Fruit fly (Drosophila melanogaster): ENCODE results near the gene Teh2.
A peak's percentile ranks its signal among the peaks of the same experiment; 100 is the strongest.

Teh2 gene

DNA sequence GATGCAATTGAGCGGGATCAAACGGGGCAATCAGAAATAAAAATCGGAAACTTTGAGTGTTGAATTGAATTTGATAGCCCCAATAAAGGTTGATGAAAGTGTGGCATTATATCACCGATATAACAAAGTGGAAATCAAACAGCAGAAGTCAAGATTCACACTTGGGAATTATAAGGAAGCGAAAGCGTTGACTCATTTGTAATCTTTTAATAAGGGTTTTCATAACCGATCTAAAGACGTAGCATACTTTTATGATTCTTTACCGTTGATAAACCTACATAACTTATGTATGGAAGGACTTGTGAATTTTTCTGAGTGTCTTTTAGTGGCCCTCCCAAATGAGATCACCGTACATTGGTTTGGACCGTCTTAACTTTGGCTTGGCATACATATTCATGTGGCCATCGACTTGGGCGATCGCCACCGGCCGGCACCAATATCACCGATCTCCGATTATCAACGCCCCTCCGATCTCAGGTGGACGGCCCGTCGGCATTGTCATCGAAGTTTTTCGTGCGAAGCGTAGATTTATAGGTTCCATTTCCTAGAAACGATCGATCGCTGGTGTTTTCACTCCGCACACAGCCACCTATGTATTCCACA is 41.6 kb upstream of the Teh2 start:
- TF ChIP-seq CG34367 (tag; optimal IDR thresholded peaks at IDR 0.05), result peak; percentile 6
- no peak for TF ChIP-seq CG4496 (GFP tag; IDR thresholded peaks at IDR 0.05)
- TF ChIP-seq CG13204 (GFP tag; optimal IDR thresholded peaks at IDR 0.05), result no peak
- peak; percentile 1 for TF ChIP-seq CG9948 (tag; optimal IDR thresholded peaks at IDR 0.05)
- no peak for TF ChIP-seq rn (GFP tag; IDR thresholded peaks at IDR 0.05)
- TF ChIP-seq CG10348 (GFP tag; IDR thresholded peaks at IDR 0.05), result no peak
- TF ChIP-seq CG8159 (tag; optimal IDR thresholded peaks at IDR 0.05), result peak; percentile 27
- no peak for TF ChIP-seq CG8301 (tag; optimal IDR thresholded peaks at IDR 0.05)
- TF ChIP-seq Pif1B (GFP tag; optimal IDR thresholded peaks at IDR 0.05), result no peak
- peak; percentile 13 for TF ChIP-seq CG14655 (GFP tag; optimal IDR thresholded peaks at IDR 0.05)
- TF ChIP-seq CG32121 (GFP tag; IDR thresholded peaks at IDR 0.05), result no peak
- peak; percentile 11 for TF ChIP-seq CG15710 (tag; optimal IDR thresholded peaks at IDR 0.05)

DNA sequence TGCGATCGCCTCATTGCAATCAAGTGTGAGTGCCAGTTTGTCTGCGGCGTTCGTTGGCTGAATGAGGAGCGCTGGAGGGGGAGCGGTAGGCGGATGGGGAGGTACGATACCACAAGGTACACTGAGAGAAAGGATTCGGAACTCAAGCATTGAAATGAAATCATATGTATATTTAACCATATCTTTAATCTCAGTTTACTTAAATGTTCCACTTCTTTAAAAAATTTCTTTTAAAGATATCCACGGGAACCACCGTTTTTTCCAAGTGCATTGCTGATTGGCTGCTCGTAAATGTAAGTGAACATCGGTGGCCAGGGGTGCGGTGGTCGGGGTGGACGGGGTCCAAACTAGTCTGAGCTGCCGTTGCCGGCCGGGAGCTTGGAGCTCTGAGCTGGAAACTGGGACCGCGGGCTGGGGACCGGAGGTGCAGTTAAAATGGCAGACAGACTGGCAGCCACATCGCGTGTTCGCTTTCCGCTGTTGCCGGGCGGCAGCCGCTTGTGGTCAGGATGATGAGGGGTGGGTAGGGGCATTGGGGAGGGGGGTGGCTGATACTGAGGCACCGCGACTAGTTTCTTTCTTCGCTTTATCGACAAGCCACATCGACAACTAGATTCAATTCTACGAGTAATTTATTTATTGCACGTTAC is 40.5 kb upstream of the Teh2 start:
- TF ChIP-seq CG4496 (GFP tag; IDR thresholded peaks at IDR 0.05), result peak; percentile 99
- TF ChIP-seq CG17806 (tag; optimal IDR thresholded peaks at IDR 0.05), result peak; percentile 98
- TF ChIP-seq Pif1B (GFP tag; optimal IDR thresholded peaks at IDR 0.05), result peak; percentile 97
- peak; percentile 97 for TF ChIP-seq CG10348 (GFP tag; IDR thresholded peaks at IDR 0.05)
- peak; percentile 97 for TF ChIP-seq gl (tag; optimal IDR thresholded peaks at IDR 0.05)
- peak; percentile 99 for TF ChIP-seq CG14655 (GFP tag; optimal IDR thresholded peaks at IDR 0.05)
- peak; percentile 99 for TF ChIP-seq CG8159 (tag; optimal IDR thresholded peaks at IDR 0.05)
- peak; percentile 98 for TF ChIP-seq Pif1A (GFP tag; optimal IDR thresholded peaks at IDR 0.05)
- TF ChIP-seq CG34367 (tag; optimal IDR thresholded peaks at IDR 0.05), result peak; percentile 99
- peak; percentile 99 for TF ChIP-seq fd96Ca (GFP tag; IDR thresholded peaks at IDR 0.05)
- peak; percentile 97 for TF ChIP-seq CG9948 (tag; optimal IDR thresholded peaks at IDR 0.05)
- peak; percentile 99 for TF ChIP-seq CG15710 (tag; optimal IDR thresholded peaks at IDR 0.05)
- peak; percentile 99 for TF ChIP-seq CG12605 (GFP tag; IDR thresholded peaks at IDR 0.05)
- peak; percentile 89 for TF ChIP-seq EcR (GFP tag; optimal IDR thresholded peaks at IDR 0.05)
- peak; percentile 95 for TF ChIP-seq CG13204 (GFP tag; optimal IDR thresholded peaks at IDR 0.05)
- TF ChIP-seq CG8301 (tag; optimal IDR thresholded peaks at IDR 0.05), result peak; percentile 99
- peak; percentile 99 for TF ChIP-seq Ets98B (GFP tag; IDR thresholded peaks at IDR 0.05)
- peak; percentile 99 for TF ChIP-seq rn (GFP tag; IDR thresholded peaks at IDR 0.05)
- TF ChIP-seq D1 (tag; optimal IDR thresholded peaks at IDR 0.05), result peak; percentile 88
- TF ChIP-seq Snoo (tag; optimal IDR thresholded peaks at IDR 0.05), result peak; percentile 97
- peak; percentile 99 for TF ChIP-seq CG32121 (GFP tag; IDR thresholded peaks at IDR 0.05)

DNA sequence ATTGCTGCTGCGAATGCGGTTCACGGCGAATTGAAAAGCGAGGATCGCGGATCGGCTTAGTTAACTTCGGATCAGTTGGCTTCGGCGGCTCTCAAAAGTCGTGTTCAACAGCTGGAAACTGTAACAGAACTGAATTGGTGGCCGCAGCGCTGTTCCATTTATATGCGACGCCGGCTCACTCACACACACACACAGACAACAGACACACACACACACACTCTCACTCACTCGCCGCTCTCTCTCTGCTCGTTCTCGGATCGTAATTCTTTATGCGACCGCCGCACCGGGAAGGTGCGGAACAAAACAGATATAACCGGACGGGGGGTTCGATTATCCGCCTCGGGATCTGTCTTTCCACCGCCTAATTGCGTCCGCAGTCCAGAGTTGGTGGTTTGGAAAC is 39.3 kb upstream of the Teh2 start, which contains the start of gene CG46460:
CG46460 (minus strand) TSS at position 139 of the 400 bp plus-strand sequence.
- no peak for TF ChIP-seq D1 (tag; optimal IDR thresholded peaks at IDR 0.05)
- peak; percentile 67 for TF ChIP-seq EcR (GFP tag; optimal IDR thresholded peaks at IDR 0.05)
- TF ChIP-seq CG8159 (tag; optimal IDR thresholded peaks at IDR 0.05), result peak; percentile 42
- TF ChIP-seq CG14655 (GFP tag; optimal IDR thresholded peaks at IDR 0.05), result peak; percentile 8
- no peak for TF ChIP-seq rn (GFP tag; IDR thresholded peaks at IDR 0.05)
- TF ChIP-seq CG32121 (GFP tag; IDR thresholded peaks at IDR 0.05), result peak; percentile 31; the same call in 1 of the 2 replicates
- TF ChIP-seq Pif1B (GFP tag; optimal IDR thresholded peaks at IDR 0.05), result no peak
- peak; percentile 64 for TF ChIP-seq CG13204 (GFP tag; optimal IDR thresholded peaks at IDR 0.05)
- peak; percentile 31 for TF ChIP-seq CG15710 (tag; optimal IDR thresholded peaks at IDR 0.05)
- TF ChIP-seq CG12605 (GFP tag; IDR thresholded peaks at IDR 0.05), result peak; percentile 43; the same call in 1 of the 2 replicates
- TF ChIP-seq CG4496 (GFP tag; IDR thresholded peaks at IDR 0.05), result peak; percentile 42; the same call in 1 of the 3 replicates
- peak; percentile 49; the same call in 1 of the 2 replicates for TF ChIP-seq Ets98B (GFP tag; IDR thresholded peaks at IDR 0.05)

DNA sequence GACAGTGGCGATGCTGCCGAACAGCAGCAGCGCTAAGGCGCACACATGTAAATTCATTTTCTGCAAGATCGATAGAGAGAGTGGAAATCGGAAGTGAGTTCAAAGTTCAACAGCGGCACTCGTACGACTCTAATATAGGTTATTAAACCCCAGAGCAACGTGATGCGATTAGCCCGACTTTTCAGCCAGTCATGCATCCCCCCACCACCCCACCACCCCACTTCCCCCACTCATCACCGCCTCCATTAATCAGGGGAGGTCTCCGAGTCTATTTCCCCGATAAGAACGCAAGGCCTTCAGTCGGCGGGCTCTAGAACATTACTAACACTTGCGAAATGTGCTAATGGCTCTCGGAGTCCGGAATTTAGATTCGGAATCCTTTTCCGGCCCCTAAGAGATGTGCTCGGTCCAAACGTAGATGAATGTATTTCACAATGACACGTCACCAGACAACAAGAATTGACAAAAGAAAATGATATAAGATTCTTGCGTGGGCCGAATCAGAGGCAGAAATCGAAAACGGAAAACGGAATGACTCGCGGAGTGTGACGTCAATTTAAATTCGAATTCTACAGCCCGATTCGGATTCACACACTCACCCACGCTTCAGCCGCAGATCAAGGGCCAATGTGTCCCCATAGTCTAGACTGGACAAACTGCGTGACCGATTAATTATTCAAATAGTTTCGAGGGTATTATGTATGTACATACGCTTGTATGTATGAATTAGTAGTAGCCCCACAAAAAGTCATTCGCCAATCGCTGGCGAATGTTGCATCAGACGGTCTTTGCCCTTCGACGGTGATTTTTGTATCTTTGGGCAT is 38.0 kb upstream of the Teh2 start:
- TF ChIP-seq Snoo (tag; optimal IDR thresholded peaks at IDR 0.05) (no peak), gl (tag; optimal IDR thresholded peaks at IDR 0.05) (peak; percentile 8), CG15710 (tag; optimal IDR thresholded peaks at IDR 0.05) (no peak), CG17806 (tag; optimal IDR thresholded peaks at IDR 0.05) (no peak), fd96Ca (GFP tag; IDR thresholded peaks at IDR 0.05) (0 out of 3 replicates have a peak, but pooled peaks have one; percentile 36), CG8159 (tag; optimal IDR thresholded peaks at IDR 0.05) (no peak), CG9948 (tag; optimal IDR thresholded peaks at IDR 0.05) (no peak), CG4496 (GFP tag; IDR thresholded peaks at IDR 0.05) (no peak), rn (GFP tag; IDR thresholded peaks at IDR 0.05) (no peak), Pif1B (GFP tag; optimal IDR thresholded peaks at IDR 0.05) (no peak), CG10348 (GFP tag; IDR thresholded peaks at IDR 0.05) (no peak), CG14655 (GFP tag; optimal IDR thresholded peaks at IDR 0.05) (peak; percentile 20), CG12605 (GFP tag; IDR thresholded peaks at IDR 0.05) (no peak; the same call in 1 of the 2 replicates), CG8301 (tag; optimal IDR thresholded peaks at IDR 0.05) (peak; percentile 18), CG13204 (GFP tag; optimal IDR thresholded peaks at IDR 0.05) (no peak), Ets98B (GFP tag; IDR thresholded peaks at IDR 0.05) (peak; percentile 30; the same call in 1 of the 2 replicates), EcR (GFP tag; optimal IDR thresholded peaks at IDR 0.05) (peak; percentile 40), CG32121 (GFP tag; IDR thresholded peaks at IDR 0.05) (no peak), CG34367 (tag; optimal IDR thresholded peaks at IDR 0.05) (no peak), Pif1A (GFP tag; optimal IDR thresholded peaks at IDR 0.05) (no peak), D1 (tag; optimal IDR thresholded peaks at IDR 0.05) (no peak)

Measured in whole organism, pupa.